Worm (Caenorhabditis elegans): ENCODE data around the gene dpy-27.

Gene dpy-27

ce11 chrIII:3819579-3819978 is at the start of gene dpy-27:
TSS of gene dpy-27 (minus strand) at chrIII:3819679.
- TF ChIP-seq Y67H2A.10 (GFP tag; conservative IDR thresholded peaks at IDR 0.05) (no peak), dpl-1 (GFP tag; optimal IDR thresholded peaks at IDR 0.05) (no peak), ztf-6 (GFP tag; IDR thresholded peaks at IDR 0.05) (no peak), fkh-3 (tag; optimal IDR thresholded peaks at IDR 0.05) (no peak)

ce11 chrIII:3867937-3868929 is 48.8 kb upstream of the dpy-27 start:
- TF ChIP-seq ekl-4 (GFP tag; IDR thresholded peaks at IDR 0.05) (peak; percentile 55), ztf-18 (tag; optimal IDR thresholded peaks at IDR 0.05) (peak; percentile 37), B0336.3 (GFP tag; IDR thresholded peaks at IDR 0.05) (peak; percentile 6; the same call in 1 of the 2 replicates), attf-6 (GFP tag; IDR thresholded peaks at IDR 0.05) (peak; percentile 29; the same call in 1 of the 2 replicates), sea-2 (GFP tag; IDR thresholded peaks at IDR 0.05) (no peak), ceh-91 (GFP tag; IDR thresholded peaks at IDR 0.05) (no peak), Y56A3A.18 (GFP tag; IDR thresholded peaks at IDR 0.05) (no peak), ceh-40 (GFP tag; IDR thresholded peaks at IDR 0.05) (peak; percentile 26; the same call in 1 of the 2 replicates), nfyb-1 (GFP tag; IDR thresholded peaks at IDR 0.05) (no peak), Y53F4B.3 (GFP tag; IDR thresholded peaks at IDR 0.05) (no peak), Y53G8AR.9 (GFP tag; conservative IDR thresholded peaks at IDR 0.05) (peak; percentile 34; the same call in 1 of the 2 replicates), madf-3 (GFP tag; IDR thresholded peaks at IDR 0.05) (peak; percentile 43; the same call in 1 of the 2 replicates), egrh-3 (GFP tag; IDR thresholded peaks at IDR 0.05) (no peak), cebp-1 (GFP tag; IDR thresholded peaks at IDR 0.05) (no peak), cebp-1 (tag; optimal IDR thresholded peaks at IDR 0.05) (peak; percentile 3), lsl-1 (GFP tag; optimal IDR thresholded peaks at IDR 0.05) (peak; percentile 19), Y79H2A.3 (GFP tag; conservative IDR thresholded peaks at IDR 0.05) (0 out of 2 replicates have a peak, but pooled peaks have one; percentile 51), madf-8 (GFP tag; conservative IDR thresholded peaks at IDR 0.05) (no peak), zfh-2 (GFP tag; conservative IDR thresholded peaks at IDR 0.05) (peak; percentile 59), dox-1 (GFP tag; IDR thresholded peaks at IDR 0.05) (peak; percentile 29; the same call in 1 of the 2 replicates), efl-1 (GFP tag; optimal IDR thresholded peaks at IDR 0.05) (peak; percentile 11), nfya-2 (GFP tag; IDR thresholded peaks at IDR 0.05) (0 out of 2 replicates have a peak, but pooled peaks have one; percentile 50), rpc-1 (optimal IDR thresholded peaks at IDR 0.05) (no peak), rpc-1 (tag; optimal IDR thresholded peaks at IDR 0.05) (no peak)

ce11 chrIII:3867378-3867904 is 48.0 kb upstream of the dpy-27 start, which contains the start of gene rpl-3:
TSS of gene rpl-3 (plus strand) at chrIII:3867854.
- TF ChIP-seq madf-10 (tag; optimal IDR thresholded peaks at IDR 0.05): peak; percentile 98
- TF ChIP-seq fkh-3 (tag; optimal IDR thresholded peaks at IDR 0.05): peak; percentile 96
- TF ChIP-seq somi-1 (GFP tag; optimal IDR thresholded peaks at IDR 0.05): peak; percentile 100
- peak; percentile 100 for TF ChIP-seq F49E8.2 (tag; optimal IDR thresholded peaks at IDR 0.05; ENCODE audit: insufficient read depth)
- peak; percentile 99 for TF ChIP-seq lin-26 (GFP tag; IDR thresholded peaks at IDR 0.05)
- peak; percentile 100 for TF ChIP-seq Y56A3A.18 (GFP tag; IDR thresholded peaks at IDR 0.05)
- TF ChIP-seq attf-6 (GFP tag; IDR thresholded peaks at IDR 0.05): peak; percentile 93
- peak; percentile 99 for TF ChIP-seq nhr-27 (tag; optimal IDR thresholded peaks at IDR 0.05)
- TF ChIP-seq nhr-179 (tag; optimal IDR thresholded peaks at IDR 0.05): peak; percentile 68
- peak; percentile 97 for TF ChIP-seq hsf-1 (GFP tag; IDR thresholded peaks at IDR 0.05)
- peak; percentile 99 for TF ChIP-seq egl-44 (GFP tag; IDR thresholded peaks at IDR 0.05)
- TF ChIP-seq bed-2 (GFP tag; IDR thresholded peaks at IDR 0.05): peak; percentile 98
- TF ChIP-seq Y53F4B.3 (GFP tag; IDR thresholded peaks at IDR 0.05): peak; percentile 98
- TF ChIP-seq F10E7.11 (tag; optimal IDR thresholded peaks at IDR 0.05): peak; percentile 99
- peak; percentile 95 for TF ChIP-seq snpc-4 (GFP tag; optimal IDR thresholded peaks at IDR 0.05)
- TF ChIP-seq snpc-4 (tag; optimal IDR thresholded peaks at IDR 0.05): peak; percentile 94 to 96 (median 96)
- TF ChIP-seq akir-1 (GFP tag; optimal IDR thresholded peaks at IDR 0.05): peak; percentile 93
- peak; percentile 98 for TF ChIP-seq nfya-2 (GFP tag; IDR thresholded peaks at IDR 0.05)
- TF ChIP-seq bed-1 (GFP tag; IDR thresholded peaks at IDR 0.05): peak; percentile 99
- peak; percentile 99 for TF ChIP-seq ccch-3 (GFP tag; optimal IDR thresholded peaks at IDR 0.05)
- peak; percentile 95 to 99 for TF ChIP-seq rec-8 (tag; optimal IDR thresholded peaks at IDR 0.05)
